Worm (Caenorhabditis elegans): Measurements from ENCODE around the gene sao-1.

- no peak for TF ChIP-seq nhr-111 (GFP tag; optimal IDR thresholded peaks at IDR 0.05)
- TF ChIP-seq dmd-6 (GFP tag; IDR thresholded peaks at IDR 0.05): no peak
- TF ChIP-seq madf-9 (GFP tag; conservative IDR thresholded peaks at IDR 0.05): no peak
- TF ChIP-seq ceh-44 (GFP tag; IDR thresholded peaks at IDR 0.05): no peak
- no peak for TF ChIP-seq mes-2 (tag; optimal IDR thresholded peaks at IDR 0.05; ENCODE audit: poor library complexity, severe bottlenecking)
- TF ChIP-seq ama-1 (optimal IDR thresholded peaks at IDR 0.05): no peak
- TF ChIP-seq unc-130 (GFP tag; optimal IDR thresholded peaks at IDR 0.05): no peak
- TF ChIP-seq cey-2 (tag; optimal IDR thresholded peaks at IDR 0.05; ENCODE audit: borderline replicate concordance, insufficient read depth): no peak
- TF ChIP-seq duxl-1 (tag; optimal IDR thresholded peaks at IDR 0.05; ENCODE audit: poor library complexity): no peak
These were observed 43.0 kb upstream of the sao-1 start, which contains the start of gene srx-42 for ce11 chrV:13920730-13921129.

All from whole organism, L4 larva.